Worm (Caenorhabditis elegans): ENCODE results near the gene K08D8.2.

The K08D8.2 gene

DNA sequence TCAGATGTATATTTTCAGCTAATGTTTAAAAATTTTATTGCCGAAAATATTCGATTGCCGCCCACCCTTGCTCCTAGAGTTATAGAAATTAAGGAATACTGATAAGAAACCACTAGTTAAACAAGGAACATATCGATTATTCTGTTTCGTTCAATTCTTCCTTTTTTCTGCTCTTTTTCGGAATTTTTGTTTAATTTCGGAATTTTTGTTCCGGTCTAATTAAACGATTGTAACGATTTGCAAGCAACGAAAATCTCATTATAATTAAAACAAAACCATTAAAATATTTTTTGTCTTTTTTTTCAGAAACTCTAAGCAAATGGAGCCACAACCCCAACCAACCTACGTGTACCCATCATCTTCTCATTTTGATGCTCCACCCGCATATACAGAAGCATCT, 10.7 kb upstream of the K08D8.2 start, which contains the start of gene K08D8.1:
TSS of gene K08D8.1 (plus strand) at position 301 of the 400 bp plus-strand sequence.
- TF ChIP-seq F26F4.8 (GFP tag; conservative IDR thresholded peaks at IDR 0.05), result no peak

DNA sequence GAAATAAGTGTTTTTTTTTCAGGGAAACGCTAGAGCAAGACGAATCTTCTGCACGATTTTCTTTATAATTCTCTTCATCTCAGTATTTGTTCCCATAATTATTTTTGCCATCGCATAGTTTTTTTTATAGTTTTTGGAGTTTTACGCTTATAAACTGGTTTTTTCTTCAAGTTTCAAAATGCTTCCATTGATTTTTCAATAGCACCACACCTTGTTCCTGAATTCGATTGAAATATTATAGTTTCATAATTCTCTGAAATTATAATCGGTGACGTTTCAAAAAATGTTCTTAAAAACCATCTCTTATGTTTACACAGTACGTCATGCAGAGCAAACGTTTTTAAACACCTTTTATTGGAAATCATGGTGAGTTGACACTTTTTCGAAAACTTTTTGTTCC, 9.7 kb upstream of the K08D8.2 start, which contains the start of gene K08D8.12:
TSS of gene K08D8.12 (plus strand) at position 301 of the 400 bp plus-strand sequence.
- TF ChIP-seq daf-16 (GFP tag; optimal IDR thresholded peaks at IDR 0.05), result no peak
- peak; percentile 32 for TF ChIP-seq daf-16 (tag; optimal IDR thresholded peaks at IDR 0.05)
- TF ChIP-seq spr-3 (GFP tag; optimal IDR thresholded peaks at IDR 0.05), result no peak
- peak; percentile 20; the same call in 1 of the 2 replicates for TF ChIP-seq dmd-6 (GFP tag; IDR thresholded peaks at IDR 0.05)

DNA sequence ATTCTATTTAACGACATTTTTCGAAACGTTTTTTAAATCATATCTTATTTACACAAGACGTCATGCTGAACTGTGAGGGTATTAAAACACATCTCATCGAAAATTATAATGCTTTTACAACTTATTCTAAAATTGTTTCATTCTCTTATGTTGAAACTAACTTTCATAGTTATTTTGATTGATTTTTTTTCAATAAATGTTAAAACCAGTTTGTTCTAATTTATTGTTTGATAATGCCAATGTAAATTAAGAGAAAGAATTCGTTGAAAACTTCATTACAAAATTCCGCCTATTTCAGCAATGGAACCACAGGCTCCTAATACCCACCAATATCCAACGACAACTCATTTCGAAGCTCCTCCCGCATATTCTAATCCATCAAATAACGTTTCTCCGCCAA, 7.9 kb upstream of the K08D8.2 start, which contains the start of gene K08D8.11:
TSS of gene K08D8.11 (plus strand) at position 301 of the 400 bp plus-strand sequence.
- TF ChIP-seq Y105C5A.15 (GFP tag; IDR thresholded peaks at IDR 0.05) (no peak), dpl-1 (GFP tag; optimal IDR thresholded peaks at IDR 0.05) (no peak), lsy-2 (tag; optimal IDR thresholded peaks at IDR 0.05) (no peak), zfp-2 (tag; optimal IDR thresholded peaks at IDR 0.05) (no peak), F26F4.8 (GFP tag; conservative IDR thresholded peaks at IDR 0.05) (no peak), unc-62 (GFP tag; optimal IDR thresholded peaks at IDR 0.05 in 1 of 2) (no peak), unc-62 (tag; optimal IDR thresholded peaks at IDR 0.05) (no peak), nhr-11 (tag; optimal IDR thresholded peaks at IDR 0.05) (no peak), rbr-2 (tag; optimal IDR thresholded peaks at IDR 0.05) (no peak), mes-2 (tag; optimal IDR thresholded peaks at IDR 0.05; ENCODE audit: poor library complexity, severe bottlenecking) (no peak), nhr-28 (tag; optimal IDR thresholded peaks at IDR 0.05) (no peak), nhr-6 (tag; optimal IDR thresholded peaks at IDR 0.05) (no peak), daf-16 (GFP tag; optimal IDR thresholded peaks at IDR 0.05) (no peak), daf-16 (tag; optimal IDR thresholded peaks at IDR 0.05) (no peak), lin-1 (GFP tag; IDR thresholded peaks at IDR 0.05) (no peak), madf-9 (GFP tag; conservative IDR thresholded peaks at IDR 0.05) (no peak), ctbp-1 (GFP tag; IDR thresholded peaks at IDR 0.05) (no peak), T20F7.1 (GFP tag; optimal IDR thresholded peaks at IDR 0.05) (no peak), hlh-11 (tag; optimal IDR thresholded peaks at IDR 0.05) (no peak)

DNA sequence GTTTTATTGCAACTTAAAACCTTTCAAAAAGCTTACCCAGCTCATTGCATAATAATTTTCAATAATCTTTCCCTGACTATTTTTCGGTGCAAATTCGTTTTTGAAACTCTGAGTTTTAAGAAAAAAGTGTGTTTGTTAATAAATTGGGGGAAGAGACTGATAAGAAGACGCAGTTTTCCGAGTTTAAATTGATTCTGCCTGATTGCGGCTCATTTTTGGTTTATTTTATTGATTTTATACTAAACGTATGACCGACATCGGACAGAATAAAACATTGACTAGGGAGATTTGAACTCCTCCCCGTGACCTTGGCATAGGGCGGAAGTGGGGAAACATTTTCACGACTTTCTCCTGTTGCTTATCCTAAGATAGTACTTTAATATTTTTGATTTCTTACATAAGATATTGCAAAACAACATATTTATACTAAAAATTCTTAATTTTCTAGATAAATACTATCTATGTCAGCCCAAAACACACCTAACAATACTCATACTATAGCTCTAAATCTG, 6.4 kb upstream of the K08D8.2 start, which contains the start of gene K08D8.7:
TSS of gene K08D8.7 (plus strand) at position 462 of the 512 bp plus-strand sequence.
- TF ChIP-seq Y5F2A.4 (GFP tag; optimal IDR thresholded peaks at IDR 0.05) (no peak), F44E2.7 (GFP tag; IDR thresholded peaks at IDR 0.05) (no peak), R02D3.7 (tag; optimal IDR thresholded peaks at IDR 0.05) (no peak), pqm-1 (tag; optimal IDR thresholded peaks at IDR 0.05) (peak; percentile 40), lin-29 (GFP tag; IDR thresholded peaks at IDR 0.05) (no peak), egl-27 (tag; optimal IDR thresholded peaks at IDR 0.05) (no peak), nhr-76 (tag; optimal IDR thresholded peaks at IDR 0.05) (no peak), unc-39 (tag; optimal IDR thresholded peaks at IDR 0.05) (no peak), nhr-111 (GFP tag; optimal IDR thresholded peaks at IDR 0.05) (no peak), dve-1 (tag; optimal IDR thresholded peaks at IDR 0.05; ENCODE audit: insufficient read depth) (peak; percentile 23), unc-130 (GFP tag; optimal IDR thresholded peaks at IDR 0.05) (no peak), nhr-25 (tag; optimal IDR thresholded peaks at IDR 0.05; ENCODE audit: borderline replicate concordance, insufficient read depth) (no peak), lin-13 (GFP tag; optimal IDR thresholded peaks at IDR 0.05) (no peak), daf-16 (GFP tag; optimal IDR thresholded peaks at IDR 0.05) (no peak), daf-16 (tag; optimal IDR thresholded peaks at IDR 0.05) (peak; percentile 24), madf-9 (GFP tag; conservative IDR thresholded peaks at IDR 0.05) (no peak), pha-4 (GFP tag; IDR thresholded peaks at IDR 0.05) (no peak), pha-4 (tag; optimal IDR thresholded peaks at IDR 0.05) (no peak), mdl-1 (tag; optimal IDR thresholded peaks at IDR 0.05) (no peak), hlh-30 (tag; optimal IDR thresholded peaks at IDR 0.05; ENCODE audit: insufficient read depth) (no peak), F10B5.3 (tag; optimal IDR thresholded peaks at IDR 0.05) (no peak), sdz-12 (GFP tag; optimal IDR thresholded peaks at IDR 0.05) (no peak), nhr-42 (GFP tag; IDR thresholded peaks at IDR 0.05) (no peak), nhr-28 (tag; optimal IDR thresholded peaks at IDR 0.05) (peak; percentile 41), zfp-2 (tag; optimal IDR thresholded peaks at IDR 0.05) (no peak), mep-1 (tag; optimal IDR thresholded peaks at IDR 0.05) (no peak), ama-1 (optimal IDR thresholded peaks at IDR 0.05) (no peak), zip-11 (GFP tag; IDR thresholded peaks at IDR 0.05) (no peak), dmd-6 (GFP tag; IDR thresholded peaks at IDR 0.05) (peak; percentile 33; the same call in 1 of the 2 replicates), nhr-77 (tag; optimal IDR thresholded peaks at IDR 0.05) (no peak)
